Worm (Caenorhabditis elegans) whole organism, L2 larva: ENCODE results near the gene nhr-53.

Experiments used
- R02D3.7 ChIP-seq: fragments of 150-350 bp; optimal IDR thresholded peaks from 2 replicates; lab custom pipeline; 2014; ENCODE audit warnings: missing biosample characterization, missing genetic modification characterization
- Y55F3AM.14 ChIP-seq: fragments of 200-800 bp; sonication (Bioruptor generic); optimal IDR thresholded peaks from 2 replicates; lab custom pipeline; 2018; ENCODE audit warnings: mild to moderate bottlenecking, missing genetic modification characterization, missing compliant biosample characterization
- ZK546.5 ChIP-seq: sonication (generic microtip); optimal IDR thresholded peaks from 2 replicates; lab custom pipeline; 2017; ENCODE audit warnings: missing biosample characterization, missing genetic modification characterization
- blmp-1 ChIP-seq: sonication (generic microtip); optimal IDR thresholded peaks from 2 replicates; lab custom pipeline; 2017; ENCODE audit warnings: missing genetic modification characterization, mild to moderate bottlenecking, missing compliant biosample characterization, antibody characterized with exemption, moderate library complexity; ENCODE audit not compliant: insufficient read depth
- ceh-82 ChIP-seq: fragments of 150-350 bp; optimal IDR thresholded peaks from 2 replicates; lab custom pipeline; 2014; ENCODE audit warnings: missing biosample characterization, missing genetic modification characterization
- dmd-4 ChIP-seq: sonication (generic microtip); optimal IDR thresholded peaks from 2 replicates; lab custom pipeline; 2017; ENCODE audit warnings: missing biosample characterization, missing genetic modification characterization
- lin-13 ChIP-seq: fragments of 150-350 bp; optimal IDR thresholded peaks from 2 replicates; lab custom pipeline; 2014; ENCODE audit warnings: missing biosample characterization, missing genetic modification reagents, missing genetic modification characterization
- lin-39 ChIP-seq: fragments of 150-350 bp; optimal IDR thresholded peaks from 2 replicates; lab custom pipeline; 2014; ENCODE audit warnings: missing biosample characterization, missing genetic modification reagents, missing genetic modification characterization
- mdl-1 ChIP-seq, 2 experiments: fragments of 150-350 bp in 1 of 2; sonication (generic microtip) in 1 of 2; optimal IDR thresholded peaks; 2 replicates each; lab custom pipeline; 2017; ENCODE audit warnings: missing biosample characterization in 2 of 2, missing genetic modification characterization in 2 of 2
- nhr-12 ChIP-seq: fragments of 150-350 bp; optimal IDR thresholded peaks from 2 replicates; lab custom pipeline; 2014; ENCODE audit warnings: missing biosample characterization, missing genetic modification characterization
- nhr-237 ChIP-seq: fragments of 150-350 bp; optimal IDR thresholded peaks from 2 replicates; lab custom pipeline; 2014; ENCODE audit warnings: missing biosample characterization, missing genetic modification characterization
- skn-1 ChIP-seq: sonication (generic microtip); optimal IDR thresholded peaks from 2 replicates; lab custom pipeline; 2017; ENCODE audit warnings: missing biosample characterization, missing genetic modification characterization
- unc-62 ChIP-seq: fragments of 150-350 bp; optimal IDR thresholded peaks from 2 replicates; lab custom pipeline; 2014; ENCODE audit warnings: missing biosample characterization, missing genetic modification reagents, missing genetic modification characterization
- zag-1 ChIP-seq: fragments of 150-350 bp; optimal IDR thresholded peaks from 2 replicates; lab custom pipeline; 2014; ENCODE audit warnings: missing biosample characterization, missing genetic modification characterization

DNA sequence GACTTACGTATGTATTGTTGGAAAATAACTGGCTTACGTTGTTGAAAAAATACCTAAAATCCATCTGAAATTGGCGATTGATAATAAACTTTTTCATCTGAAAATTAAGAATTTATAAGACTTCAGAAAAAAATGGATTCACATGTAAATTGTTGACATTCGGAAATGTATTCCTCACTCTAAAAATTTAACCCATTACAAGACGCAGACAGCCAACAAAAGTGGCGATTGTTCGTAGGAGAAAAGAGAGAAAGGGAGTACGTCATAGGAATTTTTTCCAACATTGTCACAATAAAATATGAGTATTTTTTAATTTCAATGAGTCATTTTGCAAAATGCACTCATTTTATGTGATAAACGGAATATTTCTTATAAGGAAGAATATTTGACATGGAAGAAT lies 16.4 kb upstream of the nhr-53 start, which contains the start of gene Y6E2A.5:
- no peak for TF ChIP-seq ceh-82
- no peak for TF ChIP-seq skn-1 (tag; lab: Kevin White, UChicago)
- no peak for TF ChIP-seq nhr-12 (tag; lab: Kevin White, UChicago)
- no peak for TF ChIP-seq blmp-1 (tag; lab: Kevin White, UChicago)
- TF ChIP-seq lin-13 (GFP tag; lab: Kevin White, UChicago) = no peak
- TF ChIP-seq dmd-4 (tag; lab: Kevin White, UChicago) = no peak
- TF ChIP-seq lin-39 (tag; lab: Kevin White, UChicago) = no peak
- no peak for TF ChIP-seq unc-62 (GFP tag; lab: Kevin White, UChicago)
- no peak for TF ChIP-seq nhr-237
- TF ChIP-seq mdl-1 (tag; optimal IDR thresholded peaks at IDR 0.05; lab: Kevin White, UChicago) = no peak
- TF ChIP-seq zag-1 = no peak
- TF ChIP-seq R02D3.7 (tag; lab: Kevin White, UChicago) = no peak
- TF ChIP-seq ZK546.5 = no peak
- TF ChIP-seq Y55F3AM.14 = no peak
